Worm (Caenorhabditis elegans) whole organism, young adult: ENCODE results near the gene miga-1.

Experiments
- F23B12.7 ChIP-seq: sonication (generic microtip); optimal IDR thresholded peaks from 2 replicates; lab custom pipeline; 2017; ENCODE audit warnings: missing genetic modification characterization, mild to moderate bottlenecking, missing compliant biosample characterization, antibody characterized with exemption, moderate library complexity; ENCODE audit not compliant: insufficient read depth
- Y95B8A.8 ChIP-seq: fragments of 200-800 bp; sonication (Bioruptor generic); IDR thresholded peaks from 2 replicates; pipeline ENCODE4 v1.3.6; 2022; ENCODE audit warnings: missing genetic modification reagents, missing genetic modification characterization, missing compliant biosample characterization
- aptf-3 ChIP-seq: fragments of 200-800 bp; sonication (Bioruptor generic); IDR thresholded peaks from 2 replicates; pipeline ENCODE4 v1.3.6; 2022; ENCODE audit warnings: missing genetic modification characterization, missing compliant biosample characterization
- attf-5 ChIP-seq: fragments of 200-800 bp; sonication (Bioruptor generic); optimal IDR thresholded peaks from 2 replicates; lab custom pipeline; 2018; ENCODE audit warnings: mild to moderate bottlenecking, missing genetic modification characterization, missing compliant biosample characterization
- lsl-1 ChIP-seq: fragments of 200-800 bp; sonication (Bioruptor generic); optimal IDR thresholded peaks from 2 replicates; lab custom pipeline; 2018; ENCODE audit warnings: mild to moderate bottlenecking, missing genetic modification characterization, moderate library complexity, missing compliant biosample characterization
- nfya-1 ChIP-seq: sonication (generic microtip); optimal IDR thresholded peaks from 2 replicates; lab custom pipeline; 2017; ENCODE audit warnings: antibody characterized with exemption, missing compliant biosample characterization, missing genetic modification characterization, borderline replicate concordance; ENCODE audit not compliant: insufficient read depth
- rpc-1 ChIP-seq, 2 experiments: fragments of 150-350 bp in 1 of 2; sonication (generic microtip) in 1 of 2; optimal IDR thresholded peaks; 2 replicates each; lab custom pipeline; 2014 to 2018; ENCODE audit warnings: missing biosample characterization in 1 of 2, missing genetic modification characterization in 1 of 2, missing genetic modification reagents in 1 of 2, missing genotype in 1 of 2

DNA sequence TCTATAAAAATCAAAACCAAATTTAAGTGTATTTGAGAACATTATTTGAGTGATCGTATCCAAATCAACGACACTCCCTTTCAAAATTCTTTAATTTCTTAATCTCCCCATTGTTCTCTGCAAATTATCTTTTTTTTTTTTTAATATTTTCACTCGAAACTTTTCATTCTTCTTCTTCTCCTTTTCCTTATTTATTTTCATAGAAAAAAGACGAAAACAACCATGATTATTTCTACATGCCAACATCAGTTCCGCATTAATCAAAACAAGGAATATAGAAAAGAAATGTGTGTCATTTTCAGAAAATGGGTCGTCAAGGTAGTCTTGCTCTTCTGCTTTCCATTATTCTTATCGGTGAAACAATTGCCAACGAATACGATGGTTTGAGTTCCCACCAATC lies 3.1 kb downstream of the miga-1 start, which contains the start of gene K01D12.5:
- no peak for TF ChIP-seq aptf-3 (GFP tag; lab: Robert Waterston, UW)
- no peak for TF ChIP-seq lsl-1 (GFP tag; lab: Kevin White, UChicago)
- TF ChIP-seq Y95B8A.8 (GFP tag; lab: Robert Waterston, UW), result no peak
- no peak for TF ChIP-seq nfya-1 (tag; lab: Kevin White, UChicago)
- TF ChIP-seq attf-5 (GFP tag; lab: Kevin White, UChicago), result no peak
- TF ChIP-seq rpc-1 (optimal IDR thresholded peaks at IDR 0.05; lab: Kevin White, UChicago), result no peak
- TF ChIP-seq rpc-1 (tag; optimal IDR thresholded peaks at IDR 0.05; lab: Kevin White, UChicago), result no peak
- TF ChIP-seq F23B12.7 (tag; lab: Kevin White, UChicago), result no peak
